Fruit fly (Drosophila melanogaster): ENCODE measurements around the gene mtrm.

The mtrm gene

DNA sequence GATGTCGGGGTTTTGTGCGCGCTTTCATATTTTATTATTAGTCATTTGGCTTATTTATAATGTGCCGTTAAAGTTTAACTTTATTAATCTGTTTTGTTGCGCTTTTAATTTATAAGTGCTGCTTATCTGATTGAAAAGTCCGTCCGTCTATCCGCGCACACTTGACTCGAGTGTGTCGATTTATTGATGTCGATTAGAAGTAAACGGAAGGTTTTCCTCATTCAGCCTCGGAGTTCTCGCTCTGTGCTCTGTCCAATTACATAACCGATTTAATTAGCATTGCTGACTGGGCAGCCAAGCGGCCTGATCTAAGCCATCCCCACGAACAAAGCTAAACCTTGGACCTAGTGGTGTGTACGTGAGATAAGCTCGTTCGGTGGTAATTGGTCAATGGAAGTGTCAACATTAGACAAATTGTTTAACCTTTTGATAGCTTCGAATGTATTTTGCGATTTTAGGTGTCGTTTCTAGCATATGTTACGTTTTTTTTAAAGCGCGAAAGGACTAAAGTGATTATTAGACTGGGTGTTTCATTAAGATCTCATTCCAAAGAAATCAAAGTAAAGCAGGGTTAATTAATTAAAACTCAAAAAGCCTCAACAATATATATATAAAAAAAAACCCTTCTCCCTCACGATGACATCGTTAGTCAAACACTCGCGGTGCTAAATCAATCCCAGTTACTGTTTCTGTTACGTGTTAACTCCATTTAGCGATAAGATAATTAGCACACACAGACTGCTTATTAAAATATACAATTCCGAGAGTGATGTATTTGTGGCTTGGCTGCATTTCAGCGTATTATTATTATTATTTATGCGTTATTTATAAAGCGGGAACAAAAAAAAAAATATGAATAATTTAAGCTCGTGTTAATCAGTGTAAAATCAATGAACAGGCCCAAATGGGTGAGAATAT lies 40.9 kb downstream of the mtrm start:
- TF ChIP-seq Pif1B (GFP tag; optimal IDR thresholded peaks at IDR 0.05) (peak; percentile 21), CG8159 (tag; optimal IDR thresholded peaks at IDR 0.05) (no peak)

DNA sequence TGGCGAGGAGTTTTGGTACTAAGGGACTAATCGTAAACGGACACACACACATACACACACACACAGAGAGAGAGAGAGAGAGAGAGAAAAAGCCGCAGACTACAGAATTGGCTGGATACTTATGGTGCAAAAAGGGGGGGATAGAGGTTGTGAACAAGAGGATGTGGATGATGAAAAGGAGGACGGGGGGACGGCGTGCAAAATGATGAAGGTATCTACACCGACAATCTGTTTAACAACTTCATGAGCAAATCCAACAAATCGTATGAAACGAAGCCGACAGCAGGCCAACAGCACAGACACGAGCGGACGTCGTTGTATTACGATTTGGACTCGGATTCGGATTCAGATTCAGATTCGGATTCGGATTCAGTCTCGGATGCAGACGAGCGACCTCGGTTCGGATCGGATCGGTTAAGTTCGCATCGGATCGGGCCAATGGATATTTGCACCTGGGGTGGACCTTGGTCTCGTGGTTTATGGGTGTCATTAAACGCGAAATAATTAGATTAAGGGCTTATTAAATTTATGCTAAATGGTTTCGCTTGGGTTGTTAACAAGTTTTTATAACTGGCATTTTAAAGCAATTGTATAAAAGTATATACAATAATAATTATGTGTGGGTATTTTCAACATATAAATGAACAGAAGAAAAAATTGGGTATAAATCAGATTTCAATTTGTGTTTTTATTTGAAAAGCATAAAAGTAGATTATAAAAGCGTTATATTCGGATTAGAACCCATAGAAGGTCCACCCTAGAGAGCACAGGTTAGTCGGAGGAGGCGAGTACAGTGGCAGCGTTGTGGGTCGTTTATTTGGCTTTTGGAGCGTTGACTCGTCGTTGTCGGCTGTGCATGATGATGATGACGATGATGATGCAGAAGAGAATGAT lies 42.5 kb downstream of the mtrm start:
- TF ChIP-seq Pif1A (GFP tag; optimal IDR thresholded peaks at IDR 0.05) (peak; percentile 96), CG13204 (GFP tag; optimal IDR thresholded peaks at IDR 0.05) (peak; percentile 71), CG32121 (GFP tag; IDR thresholded peaks at IDR 0.05) (peak; percentile 90), CG17806 (tag; optimal IDR thresholded peaks at IDR 0.05) (peak; percentile 96), fd96Ca (GFP tag; IDR thresholded peaks at IDR 0.05) (peak; percentile 86), CG12605 (GFP tag; IDR thresholded peaks at IDR 0.05) (peak; percentile 86), rn (GFP tag; IDR thresholded peaks at IDR 0.05) (peak; percentile 75), CG9948 (tag; optimal IDR thresholded peaks at IDR 0.05) (peak; percentile 97), CG15710 (tag; optimal IDR thresholded peaks at IDR 0.05) (peak; percentile 95), gl (tag; optimal IDR thresholded peaks at IDR 0.05) (peak; percentile 88), CG4496 (GFP tag; IDR thresholded peaks at IDR 0.05) (peak; percentile 88), CG10348 (GFP tag; IDR thresholded peaks at IDR 0.05) (no peak), EcR (GFP tag; optimal IDR thresholded peaks at IDR 0.05) (peak; percentile 82), CG8159 (tag; optimal IDR thresholded peaks at IDR 0.05) (peak; percentile 100), CG34367 (tag; optimal IDR thresholded peaks at IDR 0.05) (peak; percentile 92), CG8301 (tag; optimal IDR thresholded peaks at IDR 0.05) (peak; percentile 95), Pif1B (GFP tag; optimal IDR thresholded peaks at IDR 0.05) (peak; percentile 96), Snoo (tag; optimal IDR thresholded peaks at IDR 0.05) (peak; percentile 96), Ets98B (GFP tag; IDR thresholded peaks at IDR 0.05) (peak; percentile 85), CG14655 (GFP tag; optimal IDR thresholded peaks at IDR 0.05) (peak; percentile 96), D1 (tag; optimal IDR thresholded peaks at IDR 0.05) (peak; percentile 97)

DNA sequence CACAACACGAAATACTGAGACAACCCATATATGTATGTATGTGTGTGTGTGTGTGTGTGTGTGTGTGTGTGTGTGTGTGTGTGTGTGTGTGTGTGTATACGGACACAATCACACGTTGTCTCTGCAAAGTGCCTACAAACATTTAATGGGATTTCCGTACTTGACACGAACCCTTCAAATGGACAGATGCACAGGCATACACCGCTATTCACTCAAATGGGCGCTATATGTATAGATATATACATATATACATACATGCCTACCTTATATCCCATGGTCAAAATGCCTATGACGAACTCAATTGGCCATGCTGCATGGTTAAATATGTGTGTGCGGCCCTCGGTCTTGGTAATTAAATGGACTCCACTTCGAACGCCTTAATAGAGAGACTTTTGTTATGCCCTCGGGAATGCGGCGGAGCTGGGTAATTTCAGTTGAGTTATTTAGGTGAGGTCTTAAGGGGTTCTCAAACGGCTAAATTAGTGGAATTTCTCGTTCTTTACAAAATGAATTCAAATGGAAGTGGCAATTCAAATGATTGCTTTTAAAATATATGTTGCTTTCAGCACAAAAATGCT lies 43.7 kb downstream of the mtrm start:
- TF ChIP-seq fd96Ca (GFP tag; IDR thresholded peaks at IDR 0.05) (no peak), CG14655 (GFP tag; optimal IDR thresholded peaks at IDR 0.05) (no peak), CG34367 (tag; optimal IDR thresholded peaks at IDR 0.05) (no peak), CG32121 (GFP tag; IDR thresholded peaks at IDR 0.05) (no peak), CG4496 (GFP tag; IDR thresholded peaks at IDR 0.05) (no peak), CG9948 (tag; optimal IDR thresholded peaks at IDR 0.05) (no peak), D1 (tag; optimal IDR thresholded peaks at IDR 0.05) (no peak), gl (tag; optimal IDR thresholded peaks at IDR 0.05) (no peak), EcR (GFP tag; optimal IDR thresholded peaks at IDR 0.05) (no peak), Snoo (tag; optimal IDR thresholded peaks at IDR 0.05) (no peak), CG12605 (GFP tag; IDR thresholded peaks at IDR 0.05) (no peak), CG17806 (tag; optimal IDR thresholded peaks at IDR 0.05) (no peak), CG15710 (tag; optimal IDR thresholded peaks at IDR 0.05) (no peak), Pif1A (GFP tag; optimal IDR thresholded peaks at IDR 0.05) (no peak), CG13204 (GFP tag; optimal IDR thresholded peaks at IDR 0.05) (no peak), Pif1B (GFP tag; optimal IDR thresholded peaks at IDR 0.05) (no peak), CG10348 (GFP tag; IDR thresholded peaks at IDR 0.05) (no peak), Ets98B (GFP tag; IDR thresholded peaks at IDR 0.05) (no peak)

DNA sequence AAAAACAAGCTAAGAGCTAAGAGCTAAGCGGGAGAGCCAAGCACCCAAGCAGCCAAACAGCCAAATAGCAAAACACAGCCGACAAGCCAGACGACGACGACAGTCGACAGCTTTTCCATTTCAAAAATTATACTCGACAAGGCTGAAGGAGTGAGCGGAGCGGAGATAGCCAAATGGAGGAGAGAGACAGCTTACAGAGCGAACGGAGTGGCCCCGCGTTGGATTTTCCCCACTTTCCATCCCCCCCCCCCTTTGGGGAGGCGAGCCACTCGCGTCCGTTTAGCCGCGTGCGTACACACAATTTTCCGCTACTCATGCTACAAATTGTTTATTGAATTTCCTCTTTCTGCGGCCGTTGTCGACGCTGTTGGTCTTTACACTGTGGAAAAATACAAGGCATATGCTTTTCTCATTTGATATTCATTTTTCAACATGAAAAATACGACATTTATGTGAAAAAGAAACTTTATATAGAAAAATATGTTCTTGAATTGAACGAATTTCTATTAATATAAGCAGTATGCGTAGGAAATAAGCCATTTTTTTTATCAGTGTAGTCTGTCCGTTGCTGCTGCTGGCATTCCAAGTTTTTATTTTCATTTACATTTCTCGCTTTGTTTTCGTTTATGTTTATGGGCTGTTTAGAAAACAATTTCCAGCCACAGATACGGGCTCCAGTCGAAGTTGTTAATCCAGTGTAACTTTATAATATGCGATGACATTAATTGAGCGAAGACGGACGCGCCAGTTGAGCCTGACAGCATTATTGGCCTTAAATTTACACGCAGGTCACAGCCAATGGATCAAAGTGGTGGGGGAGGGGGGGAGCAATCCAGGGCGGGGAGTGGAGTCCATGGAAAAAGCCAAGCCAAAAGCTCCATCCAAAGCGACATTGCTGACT lies 45.3 kb downstream of the mtrm start:
- peak; percentile 92 for TF ChIP-seq CG34367 (tag; optimal IDR thresholded peaks at IDR 0.05)
- TF ChIP-seq CG8301 (tag; optimal IDR thresholded peaks at IDR 0.05) = peak; percentile 97
- peak; percentile 96 for TF ChIP-seq CG17806 (tag; optimal IDR thresholded peaks at IDR 0.05)
- TF ChIP-seq Snoo (tag; optimal IDR thresholded peaks at IDR 0.05) = peak; percentile 82
- TF ChIP-seq CG12605 (GFP tag; IDR thresholded peaks at IDR 0.05) = peak; percentile 96
- peak; percentile 85 for TF ChIP-seq CG10348 (GFP tag; IDR thresholded peaks at IDR 0.05)
- TF ChIP-seq CG4496 (GFP tag; IDR thresholded peaks at IDR 0.05) = peak; percentile 96
- peak; percentile 92 for TF ChIP-seq Pif1B (GFP tag; optimal IDR thresholded peaks at IDR 0.05)
- peak; percentile 96 for TF ChIP-seq Pif1A (GFP tag; optimal IDR thresholded peaks at IDR 0.05)
- TF ChIP-seq gl (tag; optimal IDR thresholded peaks at IDR 0.05) = peak; percentile 90
- TF ChIP-seq D1 (tag; optimal IDR thresholded peaks at IDR 0.05) = peak; percentile 92
- TF ChIP-seq CG8159 (tag; optimal IDR thresholded peaks at IDR 0.05) = peak; percentile 97
- TF ChIP-seq CG32121 (GFP tag; IDR thresholded peaks at IDR 0.05) = peak; percentile 96
- peak; percentile 96 for TF ChIP-seq Ets98B (GFP tag; IDR thresholded peaks at IDR 0.05)
- TF ChIP-seq rn (GFP tag; IDR thresholded peaks at IDR 0.05) = peak; percentile 87
- peak; percentile 95 for TF ChIP-seq CG15710 (tag; optimal IDR thresholded peaks at IDR 0.05)
- TF ChIP-seq fd96Ca (GFP tag; IDR thresholded peaks at IDR 0.05) = peak; percentile 88
- TF ChIP-seq EcR (GFP tag; optimal IDR thresholded peaks at IDR 0.05) = peak; percentile 37
- TF ChIP-seq CG13204 (GFP tag; optimal IDR thresholded peaks at IDR 0.05) = peak; percentile 74
- peak; percentile 96 for TF ChIP-seq CG14655 (GFP tag; optimal IDR thresholded peaks at IDR 0.05)
- peak; percentile 97 for TF ChIP-seq CG9948 (tag; optimal IDR thresholded peaks at IDR 0.05)
